Worm (Caenorhabditis elegans) whole organism, L2 larva: ENCODE results near the gene mmab-1.

Experiments used
- C34F6.9 ChIP-seq: fragments of 150-350 bp; optimal IDR thresholded peaks from 2 replicates; lab custom pipeline; 2014; ENCODE audit warnings: missing biosample characterization, missing genetic modification characterization
- F13H6.1 ChIP-seq: sonication (generic microtip); optimal IDR thresholded peaks from 2 replicates; lab custom pipeline; 2016; ENCODE audit warnings: missing genetic modification characterization, missing compliant biosample characterization
- R02D3.7 ChIP-seq: fragments of 150-350 bp; optimal IDR thresholded peaks from 2 replicates; lab custom pipeline; 2014; ENCODE audit warnings: missing biosample characterization, missing genetic modification characterization
- Y55F3AM.14 ChIP-seq: fragments of 200-800 bp; sonication (Bioruptor generic); optimal IDR thresholded peaks from 2 replicates; lab custom pipeline; 2018; ENCODE audit warnings: mild to moderate bottlenecking, missing genetic modification characterization, missing compliant biosample characterization
- ZK546.5 ChIP-seq: sonication (generic microtip); optimal IDR thresholded peaks from 2 replicates; lab custom pipeline; 2017; ENCODE audit warnings: missing biosample characterization, missing genetic modification characterization
- aly-2 ChIP-seq: fragments of 150-350 bp; optimal IDR thresholded peaks from 2 replicates; lab custom pipeline; 2014; ENCODE audit warnings: missing biosample characterization, missing genetic modification characterization
- ama-1 ChIP-seq: fragments of 150-350 bp; optimal IDR thresholded peaks from 2 replicates; lab custom pipeline; 2018; ENCODE audit warnings: inconsistent platforms
- blmp-1 ChIP-seq: sonication (generic microtip); optimal IDR thresholded peaks from 2 replicates; lab custom pipeline; 2017; ENCODE audit warnings: missing genetic modification characterization, mild to moderate bottlenecking, missing compliant biosample characterization, antibody characterized with exemption, moderate library complexity; ENCODE audit not compliant: insufficient read depth
- ceh-16 ChIP-seq: fragments of 150-350 bp; optimal IDR thresholded peaks from 2 replicates; lab custom pipeline; 2014; ENCODE audit warnings: missing biosample characterization, missing genetic modification characterization
- ceh-82 ChIP-seq: fragments of 150-350 bp; optimal IDR thresholded peaks from 2 replicates; lab custom pipeline; 2014; ENCODE audit warnings: missing biosample characterization, missing genetic modification characterization
- crh-2 ChIP-seq: sonication (generic microtip); optimal IDR thresholded peaks from 2 replicates; lab custom pipeline; 2017; ENCODE audit warnings: missing biosample characterization, missing genetic modification characterization
- dmd-4 ChIP-seq: sonication (generic microtip); optimal IDR thresholded peaks from 2 replicates; lab custom pipeline; 2017; ENCODE audit warnings: missing biosample characterization, missing genetic modification characterization
- elt-1 ChIP-seq: fragments of 150-350 bp; optimal IDR thresholded peaks from 2 replicates; lab custom pipeline; 2014; ENCODE audit warnings: missing biosample characterization, missing genetic modification characterization
- elt-3 ChIP-seq: sonication (generic microtip); optimal IDR thresholded peaks from 2 replicates; lab custom pipeline; 2017; ENCODE audit warnings: missing biosample characterization, missing genetic modification characterization
- fos-1 ChIP-seq: fragments of 150-350 bp; optimal IDR thresholded peaks from 2 replicates; lab custom pipeline; 2014; ENCODE audit warnings: missing biosample characterization, missing genetic modification characterization
- gmeb-1 ChIP-seq: fragments of 150-350 bp; optimal IDR thresholded peaks from 2 replicates; lab custom pipeline; 2014; ENCODE audit warnings: missing biosample characterization, missing genetic modification characterization
- lin-11 ChIP-seq: fragments of 150-350 bp; sonication (generic microtip); optimal IDR thresholded peaks from 2 replicates; lab custom pipeline; 2014; ENCODE audit warnings: missing biosample characterization, missing genetic modification characterization, inconsistent platforms, mixed read lengths
- lin-13 ChIP-seq: fragments of 150-350 bp; optimal IDR thresholded peaks from 2 replicates; lab custom pipeline; 2014; ENCODE audit warnings: missing biosample characterization, missing genetic modification reagents, missing genetic modification characterization
- lin-39 ChIP-seq: fragments of 150-350 bp; optimal IDR thresholded peaks from 2 replicates; lab custom pipeline; 2014; ENCODE audit warnings: missing biosample characterization, missing genetic modification reagents, missing genetic modification characterization
- lsy-2 ChIP-seq, 2 experiments: fragments of 150-350 bp in 1 of 2; sonication (generic microtip) in 1 of 2; optimal IDR thresholded peaks; 2 replicates each; lab custom pipeline; 2014 to 2017; ENCODE audit warnings: missing biosample characterization in 2 of 2, missing genetic modification characterization in 2 of 2
- mab-5 ChIP-seq: fragments of 150-350 bp; optimal IDR thresholded peaks from 2 replicates; lab custom pipeline; 2014; ENCODE audit warnings: missing biosample characterization, missing genetic modification characterization
- mbf-1 ChIP-seq: sonication (generic microtip); optimal IDR thresholded peaks from 2 replicates; lab custom pipeline; 2017; ENCODE audit warnings: missing biosample characterization, missing genetic modification characterization
- mdl-1 ChIP-seq, 2 experiments: fragments of 150-350 bp in 1 of 2; sonication (generic microtip) in 1 of 2; optimal IDR thresholded peaks; 2 replicates each; lab custom pipeline; 2017; ENCODE audit warnings: missing biosample characterization in 2 of 2, missing genetic modification characterization in 2 of 2
- nhr-10 ChIP-seq: sonication (generic microtip); optimal IDR thresholded peaks from 2 replicates; lab custom pipeline; 2017; ENCODE audit warnings: missing biosample characterization, missing genetic modification characterization
- nhr-11 ChIP-seq: fragments of 150-350 bp; optimal IDR thresholded peaks from 2 replicates; lab custom pipeline; 2014; ENCODE audit warnings: missing biosample characterization, missing genetic modification characterization
- nhr-12 ChIP-seq: fragments of 150-350 bp; optimal IDR thresholded peaks from 2 replicates; lab custom pipeline; 2014; ENCODE audit warnings: missing biosample characterization, missing genetic modification characterization
- nhr-129 ChIP-seq: fragments of 150-350 bp; optimal IDR thresholded peaks from 2 replicates; lab custom pipeline; 2014; ENCODE audit warnings: missing biosample characterization, missing genetic modification characterization
- nhr-21 ChIP-seq: fragments of 150-350 bp; optimal IDR thresholded peaks from 2 replicates; lab custom pipeline; 2014; ENCODE audit warnings: missing biosample characterization, missing genetic modification characterization
- nhr-23 ChIP-seq: fragments of 150-350 bp; optimal IDR thresholded peaks from 2 replicates; lab custom pipeline; 2014; ENCODE audit warnings: missing biosample characterization, missing genetic modification reagents, missing genetic modification characterization
- nhr-237 ChIP-seq: fragments of 150-350 bp; optimal IDR thresholded peaks from 2 replicates; lab custom pipeline; 2014; ENCODE audit warnings: missing biosample characterization, missing genetic modification characterization
- nhr-25 ChIP-seq: fragments of 150-350 bp; sonication (generic microtip); optimal IDR thresholded peaks from 3 replicates; lab custom pipeline; 2014; ENCODE audit warnings: missing biosample characterization, missing genetic modification characterization
- nhr-6 ChIP-seq: fragments of 150-350 bp; optimal IDR thresholded peaks from 2 replicates; lab custom pipeline; 2014; ENCODE audit warnings: missing biosample characterization, missing genetic modification characterization
- nhr-77 ChIP-seq: fragments of 150-350 bp; optimal IDR thresholded peaks from 2 replicates; lab custom pipeline; 2014; ENCODE audit warnings: missing biosample characterization, missing genetic modification characterization
- peb-1 ChIP-seq: fragments of 150-350 bp; optimal IDR thresholded peaks from 2 replicates; lab custom pipeline; 2014; ENCODE audit warnings: missing biosample characterization, missing genetic modification characterization
- sem-4 ChIP-seq: fragments of 150-350 bp; optimal IDR thresholded peaks from 2 replicates; lab custom pipeline; 2014; ENCODE audit warnings: missing biosample characterization, missing genetic modification reagents, missing genetic modification characterization
- sma-3 ChIP-seq: sonication (generic microtip); optimal IDR thresholded peaks from 2 replicates; lab custom pipeline; 2016; ENCODE audit warnings: missing genetic modification reagents, missing genetic modification characterization, missing compliant biosample characterization
- sma-9 ChIP-seq, 2 experiments: fragments of 150-350 bp in 1 of 2; sonication (generic microtip) in 1 of 2; optimal IDR thresholded peaks; 2 replicates each; lab custom pipeline; 2014 to 2016; ENCODE audit warnings: missing genetic modification characterization in 2 of 2, mild to moderate bottlenecking in 1 of 2, missing biosample characterization in 1 of 2, missing compliant biosample characterization in 1 of 2, missing genetic modification reagents in 1 of 2, moderate library complexity in 1 of 2
- snpc-4 ChIP-seq: fragments of 150-350 bp; optimal IDR thresholded peaks from 2 replicates; lab custom pipeline; 2014; ENCODE audit warnings: missing biosample characterization, missing genetic modification characterization
- unc-39 ChIP-seq: fragments of 150-350 bp; optimal IDR thresholded peaks from 2 replicates; lab custom pipeline; 2014; ENCODE audit warnings: missing biosample characterization, missing genetic modification characterization
- unc-55 ChIP-seq: fragments of 150-350 bp; sonication (generic microtip); optimal IDR thresholded peaks from 3 replicates; lab custom pipeline; 2014; ENCODE audit warnings: missing biosample characterization, missing genetic modification reagents, missing genetic modification characterization
- unc-62 ChIP-seq: fragments of 150-350 bp; optimal IDR thresholded peaks from 2 replicates; lab custom pipeline; 2014; ENCODE audit warnings: missing biosample characterization, missing genetic modification reagents, missing genetic modification characterization
- zag-1 ChIP-seq: fragments of 150-350 bp; optimal IDR thresholded peaks from 2 replicates; lab custom pipeline; 2014; ENCODE audit warnings: missing biosample characterization, missing genetic modification characterization
- ztf-1 ChIP-seq: fragments of 200-800 bp; sonication (Bioruptor generic); conservative IDR thresholded peaks from 2 replicates; pipeline ENCODE4 v1.3.6; 2022; ENCODE audit warnings: missing genetic modification characterization, missing compliant biosample characterization
- ztf-11 ChIP-seq: sonication (generic microtip); optimal IDR thresholded peaks from 2 replicates; lab custom pipeline; 2017; ENCODE audit warnings: missing biosample characterization, missing genetic modification characterization

mmab-1 gene

DNA sequence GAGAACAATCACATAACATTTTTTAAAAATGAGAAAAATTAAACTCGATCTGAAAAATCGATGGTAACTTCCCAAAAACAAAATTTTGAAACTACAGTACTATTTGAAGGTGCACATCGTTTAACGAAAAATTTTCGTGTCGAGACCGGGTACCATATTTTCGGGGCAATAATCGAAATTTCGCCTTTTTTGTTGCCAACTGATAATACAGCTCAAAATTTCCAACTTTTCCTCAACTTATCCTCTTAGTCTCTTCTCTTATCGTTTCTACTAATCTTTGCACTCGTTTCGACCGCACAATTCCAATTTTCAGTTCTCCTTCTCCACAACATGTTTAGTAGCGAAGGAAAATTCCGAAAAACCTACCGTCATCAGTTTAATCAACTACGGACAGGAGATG lies 15.0 kb downstream of the mmab-1 start, which contains the start of gene rom-1:
rom-1 (plus strand) TSS at position 301 of the 400 bp plus-strand sequence.
- TF ChIP-seq ztf-11 (tag; lab: Kevin White, UChicago) (no peak), fos-1 (tag; lab: Kevin White, UChicago) (no peak), unc-55 (no peak), ama-1 (lab: Kevin White, UChicago) (no peak), peb-1 (tag; lab: Kevin White, UChicago) (no peak), Y55F3AM.14 (GFP tag; lab: Kevin White, UChicago) (no peak), ceh-82 (tag; lab: Kevin White, UChicago) (no peak), nhr-11 (no peak), nhr-21 (tag; lab: Kevin White, UChicago) (no peak), nhr-23 (tag; lab: Kevin White, UChicago) (no peak), sma-9 (GFP tag; optimal IDR thresholded peaks at IDR 0.05; lab: Kevin White, UChicago) (no peak), sma-9 (tag; optimal IDR thresholded peaks at IDR 0.05; lab: Kevin White, UChicago) (no peak), nhr-12 (tag; lab: Kevin White, UChicago) (no peak), C34F6.9 (tag; lab: Kevin White, UChicago) (no peak), unc-39 (tag; lab: Kevin White, UChicago) (no peak), crh-2 (tag; lab: Kevin White, UChicago) (no peak), blmp-1 (no peak), snpc-4 (tag; lab: Kevin White, UChicago) (no peak), lsy-2 (tag; optimal IDR thresholded peaks at IDR 0.05; lab: Kevin White, UChicago) (no peak)
- TF ChIP-seq, all 48 proteins: peak for 0

DNA sequence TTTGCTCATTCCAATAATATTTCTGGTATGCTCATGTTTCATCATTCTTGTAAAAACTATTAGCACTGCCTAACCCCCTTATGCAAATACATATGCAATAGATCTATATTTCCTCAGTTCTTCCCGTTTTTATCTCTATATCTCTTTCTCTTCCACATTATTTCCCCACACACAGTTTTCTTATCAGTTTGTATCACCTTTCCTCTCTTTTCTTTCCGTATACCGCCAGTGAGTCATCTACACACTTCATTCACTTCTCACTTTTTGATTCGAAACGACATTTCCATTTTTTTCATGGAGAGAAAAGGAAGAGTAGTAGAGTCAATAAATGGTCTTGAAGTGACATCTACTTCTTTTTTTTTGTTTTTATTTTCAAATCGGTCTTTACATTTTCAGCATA lies 15.5 kb downstream of the mmab-1 start:
- TF ChIP-seq unc-39 (tag; lab: Kevin White, UChicago) (no peak), fos-1 (tag; lab: Kevin White, UChicago) (peak; percentile 99), gmeb-1 (tag; lab: Kevin White, UChicago) (peak; percentile 20)

DNA sequence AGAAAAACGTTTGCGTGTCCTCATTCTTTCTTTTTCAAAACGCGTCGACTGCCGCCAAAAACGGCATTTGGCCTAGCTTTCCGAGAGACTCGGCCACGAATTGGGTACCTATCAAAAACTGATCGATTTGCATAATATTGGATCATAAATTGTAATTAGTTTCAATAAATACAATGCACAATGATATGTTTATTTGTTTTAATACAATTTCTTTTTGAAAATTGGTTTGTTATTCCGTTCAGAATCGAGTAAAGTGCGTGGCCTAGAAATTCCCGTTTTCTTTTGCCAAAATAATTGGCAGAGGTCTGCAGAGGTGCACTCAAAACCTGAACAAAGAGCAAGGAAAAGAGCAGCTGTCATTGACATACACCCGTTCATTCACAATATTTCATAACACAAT lies 16.5 kb downstream of the mmab-1 start, which contains the start of gene F26F4.8:
F26F4.8 (minus strand) TSS at position 69 of the 400 bp plus-strand sequence.
- TF ChIP-seq nhr-25 (tag; lab: Kevin White, UChicago) (no peak), nhr-237 (tag; lab: Kevin White, UChicago) (no peak), sma-3 (no peak), F13H6.1 (tag; lab: Kevin White, UChicago) (peak; percentile 28), elt-3 (tag; lab: Kevin White, UChicago) (no peak), mab-5 (tag; lab: Kevin White, UChicago) (no peak), nhr-6 (no peak), ceh-16 (tag; lab: Kevin White, UChicago) (no peak), zag-1 (tag; lab: Kevin White, UChicago) (no peak), dmd-4 (tag; lab: Kevin White, UChicago) (no peak), sem-4 (tag; lab: Kevin White, UChicago) (no peak), peb-1 (tag; lab: Kevin White, UChicago) (no peak), lsy-2 (tag; optimal IDR thresholded peaks at IDR 0.05; lab: Kevin White, UChicago) (peak in 1 of 2 experiments; percentile 41), nhr-129 (tag; lab: Kevin White, UChicago) (peak; percentile 16), aly-2 (tag; lab: Kevin White, UChicago) (no peak), unc-55 (peak; percentile 21), unc-62 (GFP tag; lab: Kevin White, UChicago) (no peak), ztf-1 (GFP tag; lab: Robert Waterston, UW) (no peak), lin-39 (tag; lab: Kevin White, UChicago) (no peak), R02D3.7 (tag; lab: Kevin White, UChicago) (no peak), nhr-11 (no peak), lin-11 (tag; lab: Kevin White, UChicago) (no peak), lin-13 (no peak), ceh-82 (tag; lab: Kevin White, UChicago) (no peak), nhr-77 (tag; lab: Kevin White, UChicago) (no peak), mdl-1 (tag; optimal IDR thresholded peaks at IDR 0.05; lab: Kevin White, UChicago) (no peak), nhr-12 (tag; lab: Kevin White, UChicago) (no peak), fos-1 (tag; lab: Kevin White, UChicago) (peak; percentile 36), mbf-1 (tag; lab: Kevin White, UChicago) (no peak), C34F6.9 (tag; lab: Kevin White, UChicago) (peak; percentile 55), gmeb-1 (tag; lab: Kevin White, UChicago) (peak; percentile 17), nhr-10 (tag; lab: Kevin White, UChicago) (no peak), elt-1 (tag; lab: Kevin White, UChicago) (no peak), ZK546.5 (tag; lab: Kevin White, UChicago) (no peak)
